Worm (Caenorhabditis elegans) whole organism, L1 larva: ENCODE results near the gene ugtp-1.

ENCODE experiments used
- C04F5.9 ChIP-seq: sonication (generic microtip); optimal IDR thresholded peaks from 2 replicates; lab custom pipeline; 2016; ENCODE audit warnings: missing genetic modification characterization, missing compliant biosample characterization
- C16A3.4 ChIP-seq: fragments of 150-350 bp; optimal IDR thresholded peaks from 2 replicates; lab custom pipeline; 2014; ENCODE audit warnings: missing biosample characterization, missing genetic modification characterization
- C34B4.2 ChIP-seq: sonication (generic microtip); optimal IDR thresholded peaks from 2 replicates; lab custom pipeline; 2017; ENCODE audit warnings: mild to moderate bottlenecking, missing genetic modification characterization, missing compliant biosample characterization
- F16B12.6 ChIP-seq: fragments of 150-350 bp; optimal IDR thresholded peaks from 2 replicates; lab custom pipeline; 2014; ENCODE audit warnings: missing biosample characterization, missing genetic modification characterization
- Y116A8C.19 ChIP-seq: sonication (generic microtip); optimal IDR thresholded peaks from 2 replicates; lab custom pipeline; 2016; ENCODE audit warnings: missing compliant biosample characterization, missing genetic modification characterization, borderline replicate concordance
- aha-1 ChIP-seq: fragments of 150-350 bp; optimal IDR thresholded peaks from 2 replicates; lab custom pipeline; 2014; ENCODE audit warnings: missing biosample characterization, missing genetic modification characterization
- alr-1 ChIP-seq: fragments of 200-800 bp; sonication (Bioruptor generic); optimal IDR thresholded peaks from 2 replicates; lab custom pipeline; 2018; ENCODE audit warnings: borderline replicate concordance, mild to moderate bottlenecking, missing genetic modification characterization, missing compliant biosample characterization
- blmp-1 ChIP-seq: fragments of 150-350 bp; optimal IDR thresholded peaks from 2 replicates; lab custom pipeline; 2014; ENCODE audit warnings: missing biosample characterization, missing genetic modification characterization
- ceh-63 ChIP-seq: fragments of 200-800 bp; sonication (Bioruptor generic); optimal IDR thresholded peaks from 2 replicates; lab custom pipeline; 2018; ENCODE audit warnings: mild to moderate bottlenecking, missing genetic modification characterization, missing compliant biosample characterization
- ceh-82 ChIP-seq, 3 experiments: fragments of 150-350 bp in 1 of 3; sonication (generic microtip) in 2 of 3; optimal IDR thresholded peaks; 2 replicates each; lab custom pipeline; 2014 to 2017; ENCODE audit warnings: missing biosample characterization in 3 of 3, missing genetic modification characterization in 3 of 3
- ceh-88 ChIP-seq: fragments of 200-800 bp; sonication (Bioruptor generic); IDR thresholded peaks from 2 replicates; pipeline ENCODE4 v1.3.6; 2022; ENCODE audit warnings: missing genetic modification characterization, missing compliant biosample characterization
- dpl-1 ChIP-seq, 3 experiments: fragments of 150-350 bp in 2 of 3; sonication (generic microtip) in 1 of 3; optimal IDR thresholded peaks; 2 replicates each; lab custom pipeline; 2014 to 2017; ENCODE audit warnings: missing biosample characterization in 3 of 3, missing genetic modification characterization in 3 of 3, missing genetic modification reagents in 3 of 3
- dsc-1 ChIP-seq: sonication (generic microtip); optimal IDR thresholded peaks from 2 replicates; lab custom pipeline; 2016; ENCODE audit warnings: mild to moderate bottlenecking, missing genetic modification characterization, missing compliant biosample characterization
- efl-1 ChIP-seq, 4 experiments: fragments of 150-350 bp; optimal IDR thresholded peaks in 3 of 4; peaks in 1 of 4; 1 replicate in 1 of 4; 2 replicates in 3 of 4; lab custom pipeline; 2014; ENCODE audit warnings: missing biosample characterization in 2 of 4, missing genetic modification characterization in 2 of 4, missing genetic modification reagents in 2 of 4
- efl-3 ChIP-seq: fragments of 200-800 bp; sonication (Bioruptor generic); optimal IDR thresholded peaks from 2 replicates; lab custom pipeline; 2018; ENCODE audit warnings: mild to moderate bottlenecking, missing genetic modification characterization, missing compliant biosample characterization
- egl-13 ChIP-seq: sonication (generic microtip); optimal IDR thresholded peaks from 2 replicates; lab custom pipeline; 2016; ENCODE audit warnings: missing genotype, missing genetic modification reagents, missing genetic modification characterization, missing compliant biosample characterization
- elt-2 ChIP-seq: sonication (generic microtip); optimal IDR thresholded peaks from 2 replicates; lab custom pipeline; 2016; ENCODE audit warnings: missing genetic modification characterization, mild to moderate bottlenecking, inconsistent platforms, missing compliant biosample characterization, missing genetic modification reagents
- elt-3 ChIP-seq, 6 experiments: fragments of 150-350 bp in 1 of 6; sonication (generic microtip); optimal IDR thresholded peaks; 2 replicates each; lab custom pipeline; 2017 to 2018; ENCODE audit warnings: missing biosample characterization in 6 of 6, missing genetic modification characterization in 6 of 6, inconsistent platforms in 1 of 6
- ets-5 ChIP-seq: fragments of 200-800 bp; sonication (Bioruptor generic); IDR thresholded peaks from 2 replicates; pipeline ENCODE4 v1.3.6; 2022; ENCODE audit warnings: missing genetic modification characterization, missing compliant biosample characterization
- fkh-10 ChIP-seq: sonication (generic microtip); optimal IDR thresholded peaks from 2 replicates; lab custom pipeline; 2017; ENCODE audit warnings: missing biosample characterization, missing genetic modification reagents, missing genetic modification characterization
- fkh-4 ChIP-seq: sonication (generic microtip); optimal IDR thresholded peaks from 2 replicates; lab custom pipeline; 2016; ENCODE audit warnings: missing compliant biosample characterization, missing genetic modification characterization, borderline replicate concordance
- fos-1 ChIP-seq: fragments of 150-350 bp; optimal IDR thresholded peaks from 2 replicates; lab custom pipeline; 2014; ENCODE audit warnings: missing biosample characterization, missing genetic modification characterization
- grh-1 ChIP-seq: fragments of 200-800 bp; sonication (Bioruptor generic); IDR thresholded peaks from 2 replicates; pipeline ENCODE4 v1.3.6; 2022; ENCODE audit warnings: missing genetic modification reagents, missing genetic modification characterization, missing compliant biosample characterization
- hlh-17 ChIP-seq: fragments of 200-800 bp; sonication (Bioruptor generic); optimal IDR thresholded peaks from 2 replicates; lab custom pipeline; 2018; ENCODE audit warnings: missing genetic modification characterization, mild to moderate bottlenecking, missing compliant biosample characterization, moderate library complexity, borderline replicate concordance
- hlh-4 ChIP-seq: sonication (generic microtip); optimal IDR thresholded peaks from 2 replicates; lab custom pipeline; 2016; ENCODE audit warnings: mild to moderate bottlenecking, missing genetic modification characterization, missing compliant biosample characterization
- irx-1 ChIP-seq: sonication (generic microtip); optimal IDR thresholded peaks from 2 replicates; lab custom pipeline; 2016; ENCODE audit warnings: missing genetic modification characterization, missing compliant biosample characterization
- jun-1 ChIP-seq: fragments of 150-350 bp; optimal IDR thresholded peaks from 2 replicates; lab custom pipeline; 2014; ENCODE audit warnings: missing biosample characterization, missing genetic modification reagents, missing genetic modification characterization
- lin-13 ChIP-seq: fragments of 150-350 bp; optimal IDR thresholded peaks from 2 replicates; lab custom pipeline; 2014; ENCODE audit warnings: missing biosample characterization, missing genetic modification reagents, missing genetic modification characterization
- lin-15B ChIP-seq: fragments of 150-350 bp; sonication (generic microtip); optimal IDR thresholded peaks from 3 replicates; lab custom pipeline; 2014; ENCODE audit warnings: missing biosample characterization, missing genetic modification characterization
- lin-35 ChIP-seq, 2 experiments: fragments of 150-350 bp; optimal IDR thresholded peaks; 2 replicates each; lab custom pipeline; 2014; ENCODE audit warnings: missing biosample characterization in 2 of 2, missing genetic modification characterization in 2 of 2, missing genetic modification reagents in 2 of 2
- lsy-2 ChIP-seq, 2 experiments: fragments of 150-350 bp; optimal IDR thresholded peaks; 2 replicates each; lab custom pipeline; 2014; ENCODE audit warnings: missing biosample characterization in 2 of 2, missing genetic modification characterization in 2 of 2
- mab-9 ChIP-seq: fragments of 200-800 bp; sonication (Bioruptor generic); IDR thresholded peaks from 2 replicates; pipeline ENCODE4 v1.3.6; 2022; ENCODE audit warnings: missing genetic modification reagents, missing genetic modification characterization, missing compliant biosample characterization
- nhr-11 ChIP-seq: fragments of 150-350 bp; optimal IDR thresholded peaks from 2 replicates; lab custom pipeline; 2014; ENCODE audit warnings: missing biosample characterization, missing genetic modification characterization
- nhr-28 ChIP-seq: fragments of 150-350 bp; optimal IDR thresholded peaks from 2 replicates; lab custom pipeline; 2014; ENCODE audit warnings: missing biosample characterization, missing genetic modification characterization
- nhr-47 ChIP-seq: sonication (generic microtip); optimal IDR thresholded peaks from 2 replicates; lab custom pipeline; 2016; ENCODE audit warnings: mild to moderate bottlenecking, missing genetic modification characterization, moderate library complexity, missing compliant biosample characterization
- nhr-71 ChIP-seq: sonication (generic microtip); optimal IDR thresholded peaks from 2 replicates; lab custom pipeline; 2016; ENCODE audit warnings: mild to moderate bottlenecking, missing genetic modification characterization, moderate library complexity, missing compliant biosample characterization
- nhr-76 ChIP-seq: sonication (generic microtip); optimal IDR thresholded peaks from 2 replicates; lab custom pipeline; 2017; ENCODE audit warnings: missing biosample characterization, missing genetic modification characterization
- nhr-77 ChIP-seq: fragments of 150-350 bp; optimal IDR thresholded peaks from 2 replicates; lab custom pipeline; 2014; ENCODE audit warnings: missing biosample characterization, missing genetic modification characterization
- nhr-84 ChIP-seq: sonication (generic microtip); optimal IDR thresholded peaks from 2 replicates; lab custom pipeline; 2017; ENCODE audit warnings: missing biosample characterization, missing genetic modification characterization
- nhr-90 ChIP-seq: sonication (generic microtip); optimal IDR thresholded peaks from 2 replicates; lab custom pipeline; 2016; ENCODE audit warnings: mild to moderate bottlenecking, missing genetic modification characterization, missing compliant biosample characterization; ENCODE audit not compliant: poor library complexity
- pax-3 ChIP-seq: fragments of 200-800 bp; sonication (Bioruptor generic); optimal IDR thresholded peaks from 2 replicates; lab custom pipeline; 2018; ENCODE audit warnings: mild to moderate bottlenecking, missing genetic modification characterization, moderate library complexity, missing compliant biosample characterization
- snu-23 ChIP-seq: sonication (generic microtip); optimal IDR thresholded peaks from 2 replicates; lab custom pipeline; 2016; ENCODE audit warnings: missing genetic modification characterization, missing compliant biosample characterization
- swsn-7 ChIP-seq: sonication (generic microtip); optimal IDR thresholded peaks from 2 replicates; lab custom pipeline; 2016; ENCODE audit warnings: missing genetic modification characterization, missing compliant biosample characterization
- tlp-1 ChIP-seq: fragments of 150-350 bp; optimal IDR thresholded peaks from 2 replicates; lab custom pipeline; 2014; ENCODE audit warnings: missing biosample characterization, missing genetic modification characterization
- unc-130 ChIP-seq: fragments of 150-350 bp; optimal IDR thresholded peaks from 2 replicates; lab custom pipeline; 2017; ENCODE audit warnings: missing biosample characterization, missing genetic modification characterization, inconsistent platforms
- unc-30 ChIP-seq: sonication (generic microtip); optimal IDR thresholded peaks from 2 replicates; lab custom pipeline; 2017; ENCODE audit warnings: missing biosample characterization, missing genetic modification characterization
- unc-86 ChIP-seq: sonication (generic microtip); optimal IDR thresholded peaks from 2 replicates; lab custom pipeline; 2016; ENCODE audit warnings: missing genetic modification characterization, missing compliant biosample characterization
- vab-15 ChIP-seq: sonication (generic microtip); optimal IDR thresholded peaks from 2 replicates; lab custom pipeline; 2017; ENCODE audit warnings: missing genotype, mild to moderate bottlenecking, missing genetic modification characterization, missing compliant biosample characterization
- xbp-1 ChIP-seq: sonication (generic microtip); optimal IDR thresholded peaks from 2 replicates; lab custom pipeline; 2016; ENCODE audit warnings: missing genetic modification characterization, missing compliant biosample characterization
- zag-1 ChIP-seq: fragments of 150-350 bp; optimal IDR thresholded peaks from 2 replicates; lab custom pipeline; 2014; ENCODE audit warnings: missing biosample characterization, missing genetic modification characterization
- ztf-11 ChIP-seq, 2 experiments: sonication (generic microtip); optimal IDR thresholded peaks; 2 replicates each; lab custom pipeline; 2016 to 2017; ENCODE audit warnings: missing genetic modification characterization in 2 of 2, missing biosample characterization in 1 of 2, missing compliant biosample characterization in 1 of 2

ugtp-1 gene

ce11 chrIII:8797211-8797733 is 46.8 kb upstream of the ugtp-1 start (continued):
- TF ChIP-seq swsn-7 = peak; percentile 87
- no peak for TF ChIP-seq unc-30
- TF ChIP-seq fkh-10 (GFP tag; lab: Kevin White, UChicago) = peak; percentile 86
- no peak for TF ChIP-seq hlh-17 (GFP tag; lab: Kevin White, UChicago)
- TF ChIP-seq Y116A8C.19 (tag; lab: Kevin White, UChicago) = no peak
- TF ChIP-seq nhr-84 (tag; lab: Kevin White, UChicago) = no peak
- peak; percentile 91 for TF ChIP-seq elt-2 (tag; lab: Kevin White, UChicago)
- no peak for TF ChIP-seq ceh-88
- TF ChIP-seq tlp-1 = no peak
- TF ChIP-seq aha-1 (tag; lab: Kevin White, UChicago) = no peak
- TF ChIP-seq efl-1 (optimal IDR thresholded peaks at IDR 0.05; lab: Kevin White, UChicago) = peak; percentile 65 to 81
- peak; percentile 31 to 93 for TF ChIP-seq efl-1 (GFP tag; optimal IDR thresholded peaks at IDR 0.05 in 1 of 2; lab: Kevin White, UChicago)
- peak; percentile 79 for TF ChIP-seq blmp-1
- TF ChIP-seq dsc-1 (tag; lab: Kevin White, UChicago) = peak; percentile 91
- peak; percentile 88 for TF ChIP-seq snu-23 (GFP tag; lab: Kevin White, UChicago)
- TF ChIP-seq ceh-82 (tag; optimal IDR thresholded peaks at IDR 0.05; lab: Kevin White, UChicago) = peak; percentile 68 to 73 (median 69)
- peak; percentile 71 for TF ChIP-seq zag-1 (tag; lab: Kevin White, UChicago)
- TF ChIP-seq pax-3 (tag; lab: Kevin White, UChicago) = peak; percentile 77
- TF ChIP-seq C16A3.4 (tag; lab: Kevin White, UChicago) = peak; percentile 82
- no peak for TF ChIP-seq efl-3 (GFP tag; lab: Kevin White, UChicago)
- peak; percentile 88 for TF ChIP-seq nhr-47 (tag; lab: Kevin White, UChicago)
- TF ChIP-seq F16B12.6 (tag; lab: Kevin White, UChicago) = no peak
- peak; percentile 70 to 82 for TF ChIP-seq lin-35 (GFP tag; optimal IDR thresholded peaks at IDR 0.05; lab: Kevin White, UChicago)
- TF ChIP-seq nhr-71 = peak; percentile 95
- no peak for TF ChIP-seq hlh-4
- TF ChIP-seq C04F5.9 (tag; lab: Kevin White, UChicago) = peak; percentile 40
- peak; percentile 92 for TF ChIP-seq unc-86
- TF ChIP-seq grh-1 (GFP tag; lab: Robert Waterston, UW) = peak; percentile 60
- 0 out of 2 replicates have a peak, but pooled peaks have one; percentile 67 for TF ChIP-seq mab-9 (GFP tag; lab: Robert Waterston, UW)
- TF ChIP-seq alr-1 (tag; lab: Kevin White, UChicago) = no peak
- peak; percentile 85 for TF ChIP-seq nhr-90
- peak; percentile 74 to 95 for TF ChIP-seq lsy-2 (tag; optimal IDR thresholded peaks at IDR 0.05; lab: Kevin White, UChicago)
- TF ChIP-seq vab-15 (tag; lab: Kevin White, UChicago) = peak; percentile 25
- TF ChIP-seq ztf-11 (tag; optimal IDR thresholded peaks at IDR 0.05; lab: Kevin White, UChicago) = peak in 1 of 2 experiments; percentile 49
- no peak for TF ChIP-seq C34B4.2
- peak in 2 of 3 experiments; percentile 27 to 48 for TF ChIP-seq dpl-1 (GFP tag; optimal IDR thresholded peaks at IDR 0.05; lab: Kevin White, UChicago)
- TF ChIP-seq ceh-63 (GFP tag; lab: Kevin White, UChicago) = no peak

- TF ChIP-seq jun-1 (peak; percentile 97), ceh-82 (tag; optimal IDR thresholded peaks at IDR 0.05; lab: Kevin White, UChicago) (peak; percentile 88 to 93 (median 92)), lin-13 (GFP tag; lab: Kevin White, UChicago) (peak; percentile 97), Y116A8C.19 (tag; lab: Kevin White, UChicago) (no peak), efl-3 (GFP tag; lab: Kevin White, UChicago) (peak; percentile 72), unc-130 (tag; lab: Kevin White, UChicago) (peak; percentile 91), nhr-76 (peak; percentile 83), ets-5 (no peak), nhr-77 (tag; lab: Kevin White, UChicago) (peak; percentile 94), fkh-4 (tag; lab: Kevin White, UChicago) (peak; percentile 52), lin-15B (tag; lab: Kevin White, UChicago) (no peak), nhr-28 (tag; lab: Kevin White, UChicago) (peak; percentile 42), egl-13 (tag; lab: Kevin White, UChicago) (peak; percentile 98), xbp-1 (tag; lab: Kevin White, UChicago) (peak; percentile 94), elt-3 (tag; optimal IDR thresholded peaks at IDR 0.05; lab: Kevin White, UChicago) (peak in 3 of 6 experiments; percentile 73 to 95 (median 93)), hlh-17 (GFP tag; lab: Kevin White, UChicago) (no peak), irx-1 (tag; lab: Kevin White, UChicago) (peak; percentile 94), nhr-11 (peak; percentile 95), fos-1 (tag; lab: Kevin White, UChicago) (peak; percentile 92)
Observed at ce11 chrIII:8795595-8796141, 45.2 kb upstream of the ugtp-1 start.
